Fruit fly (Drosophila melanogaster): ENCODE measurements around the gene Gr39a.

Gr39a gene

DNA sequence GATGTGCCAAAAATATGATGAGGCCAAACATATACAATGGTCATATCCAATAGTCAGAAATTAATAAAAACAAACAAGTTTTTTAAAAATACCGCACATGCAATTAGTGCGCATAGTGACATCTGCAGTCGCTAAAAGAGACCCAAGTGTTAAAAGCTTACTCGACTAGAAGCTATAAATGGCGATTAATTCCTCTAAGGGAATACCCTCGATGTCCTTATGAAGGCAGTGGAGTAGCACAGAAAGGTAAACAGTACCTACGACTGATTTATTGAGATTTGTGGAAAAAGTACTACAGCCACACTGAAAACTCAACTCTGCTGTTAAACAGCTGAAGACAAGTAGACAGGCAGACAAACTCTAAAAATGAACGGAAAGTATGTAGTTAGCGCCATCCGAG is 29.7 kb upstream of the Gr39a start:
- TF ChIP-seq Abd-B (GFP tag; optimal IDR thresholded peaks at IDR 0.05) = no peak
- no peak for TF ChIP-seq lola (GFP tag; optimal IDR thresholded peaks at IDR 0.05)
- no peak for TF ChIP-seq foxo (GFP tag; optimal IDR thresholded peaks at IDR 0.05)
- no peak for TF ChIP-seq Vsx2 (GFP tag; optimal IDR thresholded peaks at IDR 0.05; ENCODE audit: partially characterized antibody)
- no peak for TF ChIP-seq Rel (GFP tag; optimal IDR thresholded peaks at IDR 0.05)
- no peak for TF ChIP-seq Rel (tag; optimal IDR thresholded peaks at IDR 0.05)
- TF ChIP-seq Hr83 (GFP tag; optimal IDR thresholded peaks at IDR 0.05; ENCODE audit: poor library complexity, severe bottlenecking) = no peak
- peak; percentile 30 for TF ChIP-seq Hnf4 (GFP tag; optimal IDR thresholded peaks at IDR 0.05)
- no peak for TF ChIP-seq sv (GFP tag; optimal IDR thresholded peaks at IDR 0.05)
- TF ChIP-seq ey (GFP tag; optimal IDR thresholded peaks at IDR 0.05) = peak; percentile 27
- TF ChIP-seq Myc (optimal IDR thresholded peaks at IDR 0.05) = no peak
- TF ChIP-seq pan (optimal IDR thresholded peaks at IDR 0.05) = no peak
- TF ChIP-seq HLH106 (tag; optimal IDR thresholded peaks at IDR 0.05) = peak; percentile 27
- no peak for TF ChIP-seq woc (GFP tag; optimal IDR thresholded peaks at IDR 0.05)
- TF ChIP-seq psq (GFP tag; optimal IDR thresholded peaks at IDR 0.05) = peak; percentile 22
- no peak for TF ChIP-seq Sp1 (GFP tag; optimal IDR thresholded peaks at IDR 0.05)
- TF ChIP-seq CG9705 (GFP tag; optimal IDR thresholded peaks at IDR 0.05) = peak; percentile 26
- no peak for TF ChIP-seq Jra (GFP tag; optimal IDR thresholded peaks at IDR 0.05)
- no peak for TF ChIP-seq rgr (GFP tag; optimal IDR thresholded peaks at IDR 0.05)
- no peak for TF ChIP-seq GATAd (GFP tag; optimal IDR thresholded peaks at IDR 0.05)
- TF ChIP-seq brk (GFP tag; optimal IDR thresholded peaks at IDR 0.05) = no peak
- no peak for TF ChIP-seq dsf (GFP tag; optimal IDR thresholded peaks at IDR 0.05; ENCODE audit: borderline replicate concordance)
- peak; percentile 14 for TF ChIP-seq fru (GFP tag; optimal IDR thresholded peaks at IDR 0.05)
- no peak for TF ChIP-seq CrebA (GFP tag; optimal IDR thresholded peaks at IDR 0.05; ENCODE audit: borderline replicate concordance)
- no peak for TF ChIP-seq sage (GFP tag; optimal IDR thresholded peaks at IDR 0.05)
- peak; percentile 11 for TF ChIP-seq tai (GFP tag; optimal IDR thresholded peaks at IDR 0.05)
- TF ChIP-seq jim (GFP tag; optimal IDR thresholded peaks at IDR 0.05) = no peak
- TF ChIP-seq br (GFP tag; optimal IDR thresholded peaks at IDR 0.05) = peak; percentile 17
- no peak for TF ChIP-seq N (GFP tag; optimal IDR thresholded peaks at IDR 0.05)
- no peak for TF ChIP-seq dl (GFP tag; optimal IDR thresholded peaks at IDR 0.05; ENCODE audit: insufficient read depth in 1 of 2, partially characterized antibody in 2 of 2)
- no peak for TF ChIP-seq Dfd (GFP tag; optimal IDR thresholded peaks at IDR 0.05)
- no peak for TF ChIP-seq OdsH (GFP tag; optimal IDR thresholded peaks at IDR 0.05)
- TF ChIP-seq dmrt93B (GFP tag; optimal IDR thresholded peaks at IDR 0.05) = no peak
- no peak for TF ChIP-seq CG32264 (GFP tag; optimal IDR thresholded peaks at IDR 0.05)
- TF ChIP-seq Hr78 (GFP tag; optimal IDR thresholded peaks at IDR 0.05) = no peak
- TF ChIP-seq Dif (GFP tag; optimal IDR thresholded peaks at IDR 0.05; ENCODE audit: partially characterized antibody) = no peak
- TF ChIP-seq usp (GFP tag; optimal IDR thresholded peaks at IDR 0.05) = no peak
- peak; percentile 46 for TF ChIP-seq h (GFP tag; optimal IDR thresholded peaks at IDR 0.05)
- no peak for TF ChIP-seq Mio (GFP tag; optimal IDR thresholded peaks at IDR 0.05)

DNA sequence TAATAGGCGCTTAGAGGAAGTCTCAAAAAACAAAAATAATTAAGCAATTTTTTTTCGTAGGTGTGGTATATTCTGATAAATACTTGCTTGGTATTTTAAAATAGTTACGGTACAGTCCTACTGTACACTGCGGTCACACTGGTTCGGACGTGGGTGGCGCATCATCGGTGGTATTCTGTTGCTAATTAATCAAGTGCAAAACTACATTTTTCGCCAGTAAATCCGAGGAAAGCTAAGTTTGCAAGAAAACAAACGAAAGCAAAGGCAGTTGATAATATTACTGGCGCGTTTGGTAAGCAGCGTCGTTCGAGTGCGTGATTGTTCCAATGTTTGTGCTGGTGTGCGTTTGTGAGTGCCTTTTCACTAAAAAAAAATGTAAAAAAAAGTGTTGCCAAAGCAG is 27.7 kb upstream of the Gr39a start, which contains the start of gene CG8671:
TSS of gene CG8671 (plus strand) at position 125 of the 400 bp plus-strand sequence.
- TF ChIP-seq dsf (GFP tag; optimal IDR thresholded peaks at IDR 0.05; ENCODE audit: borderline replicate concordance) = no peak
- TF ChIP-seq CrebA (GFP tag; optimal IDR thresholded peaks at IDR 0.05; ENCODE audit: borderline replicate concordance) = no peak
- no peak for TF ChIP-seq Vsx2 (GFP tag; optimal IDR thresholded peaks at IDR 0.05; ENCODE audit: partially characterized antibody)
- peak; percentile 2 for TF ChIP-seq rgr (GFP tag; optimal IDR thresholded peaks at IDR 0.05)
- TF ChIP-seq Sp1 (GFP tag; optimal IDR thresholded peaks at IDR 0.05) = no peak
- no peak for TF ChIP-seq brk (GFP tag; optimal IDR thresholded peaks at IDR 0.05)
- no peak for TF ChIP-seq CG32264 (GFP tag; optimal IDR thresholded peaks at IDR 0.05)
- TF ChIP-seq Abd-B (GFP tag; optimal IDR thresholded peaks at IDR 0.05) = no peak
- no peak for TF ChIP-seq Dif (GFP tag; optimal IDR thresholded peaks at IDR 0.05; ENCODE audit: partially characterized antibody)
- no peak for TF ChIP-seq GATAd (GFP tag; optimal IDR thresholded peaks at IDR 0.05)
- peak; percentile 19 for TF ChIP-seq fru (GFP tag; optimal IDR thresholded peaks at IDR 0.05)
- TF ChIP-seq ey (GFP tag; optimal IDR thresholded peaks at IDR 0.05) = no peak
- TF ChIP-seq HLH106 (tag; optimal IDR thresholded peaks at IDR 0.05) = no peak
- TF ChIP-seq usp (GFP tag; optimal IDR thresholded peaks at IDR 0.05) = no peak

Measured in whole organism, wandering third instar larva.